Worm (Caenorhabditis elegans) whole organism, L4/young adult: ENCODE measurements around the gene F54D1.1.

Experiments used
- W03F9.2 ChIP-seq: fragments of 150-350 bp; optimal IDR thresholded peaks from 2 replicates; lab custom pipeline; 2014; ENCODE audit warnings: missing biosample characterization, missing genetic modification characterization
- dao-5 ChIP-seq: sonication (generic microtip); optimal IDR thresholded peaks from 2 replicates; lab custom pipeline; 2016; ENCODE audit warnings: missing genotype, missing genetic modification characterization, moderate library complexity, missing compliant biosample characterization

DNA sequence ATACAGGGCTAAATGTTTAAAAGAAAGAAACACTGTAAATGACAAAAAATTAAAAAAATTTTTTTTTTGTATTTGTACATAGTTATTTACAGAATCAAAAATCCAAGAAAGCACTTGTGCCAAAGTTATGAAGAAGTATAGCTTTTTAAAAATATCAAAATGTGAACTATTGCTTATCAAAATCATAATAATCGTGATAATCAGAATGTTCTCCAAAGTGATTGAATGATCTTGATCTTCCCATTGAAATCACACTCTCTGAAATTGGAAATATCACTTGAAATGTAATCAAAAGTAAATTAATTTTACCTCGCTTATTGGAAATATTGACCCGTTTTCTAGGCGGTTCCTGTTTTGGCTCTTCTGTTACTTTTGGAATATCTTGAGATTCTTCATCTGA, 35.1 kb upstream of the F54D1.1 start:
- TF ChIP-seq dao-5 (tag; lab: Kevin White, UChicago) (no peak), W03F9.2 (tag; lab: Kevin White, UChicago) (no peak)
